Worm (Caenorhabditis elegans): ENCODE data around the gene oig-8.

Gene oig-8

DNA sequence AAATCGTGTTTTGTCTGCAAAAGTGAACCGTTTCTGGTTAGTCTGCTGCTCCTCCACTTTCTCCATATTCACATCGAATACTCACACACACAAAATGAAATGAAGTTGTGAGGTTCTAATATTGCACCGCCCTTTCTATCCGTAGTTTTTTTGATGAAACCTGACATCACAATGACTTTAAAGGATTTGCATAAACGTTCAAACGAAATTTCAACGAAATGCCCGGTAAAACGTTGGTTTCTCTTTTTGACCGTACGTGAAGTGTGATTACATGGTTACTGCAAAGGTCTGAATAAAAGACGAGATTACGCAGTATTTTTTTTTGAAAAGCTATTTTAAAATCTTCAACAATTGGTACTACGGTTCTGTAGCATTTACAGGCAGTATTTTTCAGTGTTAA, 5.4 kb upstream of the oig-8 start, which contains the start of gene T19D12.9:
TSS of gene T19D12.9 (minus strand) at position 101 of the 400 bp plus-strand sequence.
- TF ChIP-seq fos-1 (tag; optimal IDR thresholded peaks at IDR 0.05) (no peak), R02D3.7 (tag; optimal IDR thresholded peaks at IDR 0.05) (no peak), nhr-237 (tag; optimal IDR thresholded peaks at IDR 0.05) (no peak), C34F6.9 (tag; optimal IDR thresholded peaks at IDR 0.05) (no peak), nhr-23 (tag; optimal IDR thresholded peaks at IDR 0.05) (no peak), gmeb-1 (tag; optimal IDR thresholded peaks at IDR 0.05) (no peak), ZK546.5 (tag; optimal IDR thresholded peaks at IDR 0.05) (no peak), lin-13 (GFP tag; optimal IDR thresholded peaks at IDR 0.05) (no peak)

DNA sequence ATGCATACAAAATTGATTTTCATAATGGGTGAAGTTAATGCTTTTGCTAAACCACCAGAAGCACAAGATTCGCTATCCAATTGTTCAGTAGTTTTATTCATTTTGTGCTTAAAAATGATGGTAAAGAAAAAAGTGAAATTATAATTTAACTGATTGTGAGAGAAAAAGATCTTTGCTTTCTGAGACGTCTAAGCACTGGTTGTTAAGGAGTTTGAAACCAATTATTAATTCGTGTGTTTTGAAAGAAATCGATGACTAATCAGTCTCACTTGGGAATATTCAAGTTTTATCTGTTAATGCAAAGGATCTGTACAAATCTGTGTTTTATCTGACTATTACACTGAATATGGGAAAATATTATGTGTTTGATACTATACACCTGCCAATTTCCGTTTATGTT, 2.8 kb upstream of the oig-8 start, which contains the start of gene sra-26:
TSS of gene sra-26 (minus strand) at position 101 of the 400 bp plus-strand sequence.
- TF ChIP-seq Y55F3AM.14 (GFP tag; optimal IDR thresholded peaks at IDR 0.05) (no peak), C34F6.9 (tag; optimal IDR thresholded peaks at IDR 0.05) (no peak), elt-3 (tag; optimal IDR thresholded peaks at IDR 0.05) (no peak), unc-55 (GFP tag; optimal IDR thresholded peaks at IDR 0.05) (no peak), zag-1 (tag; optimal IDR thresholded peaks at IDR 0.05) (no peak)

DNA sequence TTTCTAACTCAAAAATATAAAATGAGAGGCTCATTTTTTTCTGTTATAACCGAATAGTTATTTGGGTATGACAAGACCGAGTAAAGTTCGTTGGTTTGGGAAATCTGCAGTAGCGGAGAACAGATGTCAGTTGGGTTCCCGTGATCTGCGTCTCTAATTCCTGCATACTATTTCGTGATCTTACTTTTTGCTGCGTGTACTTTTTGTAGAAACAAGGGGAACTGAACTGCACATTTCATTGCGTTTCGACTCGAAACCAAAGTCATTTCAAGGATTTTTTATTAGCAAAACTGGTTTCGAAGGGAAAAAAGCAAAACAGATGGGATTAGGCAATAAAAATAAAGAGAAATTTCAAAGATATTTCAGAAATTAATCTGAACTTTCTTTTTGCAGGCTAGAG, 2.0 kb downstream of the oig-8 start:
- TF ChIP-seq ZK546.5 (tag; optimal IDR thresholded peaks at IDR 0.05) (no peak), R02D3.7 (tag; optimal IDR thresholded peaks at IDR 0.05) (no peak), aly-2 (tag; optimal IDR thresholded peaks at IDR 0.05) (no peak), egl-27 (tag; optimal IDR thresholded peaks at IDR 0.05) (no peak), F13H6.1 (tag; optimal IDR thresholded peaks at IDR 0.05) (no peak), nhr-21 (tag; optimal IDR thresholded peaks at IDR 0.05) (no peak), elt-3 (tag; optimal IDR thresholded peaks at IDR 0.05) (no peak), dmd-4 (tag; optimal IDR thresholded peaks at IDR 0.05) (no peak), gmeb-1 (tag; optimal IDR thresholded peaks at IDR 0.05) (no peak), alr-1 (tag; optimal IDR thresholded peaks at IDR 0.05) (no peak), ztf-4 (tag; optimal IDR thresholded peaks at IDR 0.05) (no peak), lin-13 (GFP tag; optimal IDR thresholded peaks at IDR 0.05) (no peak)

DNA sequence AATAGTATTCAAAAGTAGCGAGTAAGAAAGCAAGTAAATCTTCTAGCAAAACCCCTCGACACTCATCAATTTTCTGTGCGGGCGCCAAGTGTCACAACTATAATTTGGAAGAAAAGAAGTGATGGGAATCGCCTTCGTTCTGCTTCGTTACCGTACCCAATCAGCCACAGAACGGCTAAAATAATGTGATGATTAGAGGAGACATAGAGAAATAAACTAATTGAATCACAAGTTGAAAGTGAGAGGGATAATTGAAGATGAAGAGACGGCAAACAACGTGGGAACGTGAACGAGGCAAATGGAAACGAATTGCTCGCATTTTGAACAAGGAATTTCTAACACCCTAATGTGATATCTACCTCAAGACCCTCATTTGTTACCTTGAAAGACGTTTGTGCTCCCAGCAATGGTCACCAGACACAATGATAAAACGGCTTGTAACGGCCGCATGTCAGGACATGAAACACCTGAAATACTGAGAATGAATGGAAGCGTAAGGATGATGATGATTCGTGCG, 6.2 kb downstream of the oig-8 start, which contains the start of gene T19D12.6:
TSS of gene T19D12.6 (minus strand) at position 467 of the 517 bp plus-strand sequence.
- TF ChIP-seq lin-13 (GFP tag; optimal IDR thresholded peaks at IDR 0.05) (no peak), zag-1 (tag; optimal IDR thresholded peaks at IDR 0.05) (no peak), peb-1 (tag; optimal IDR thresholded peaks at IDR 0.05) (no peak), lin-11 (tag; optimal IDR thresholded peaks at IDR 0.05) (no peak), nhr-237 (tag; optimal IDR thresholded peaks at IDR 0.05) (no peak), elt-1 (tag; optimal IDR thresholded peaks at IDR 0.05) (no peak), snpc-4 (tag; optimal IDR thresholded peaks at IDR 0.05) (no peak), F13H6.1 (tag; optimal IDR thresholded peaks at IDR 0.05) (no peak), alr-1 (tag; optimal IDR thresholded peaks at IDR 0.05) (no peak), lin-39 (tag; optimal IDR thresholded peaks at IDR 0.05) (no peak), nhr-11 (tag; optimal IDR thresholded peaks at IDR 0.05) (no peak)

DNA sequence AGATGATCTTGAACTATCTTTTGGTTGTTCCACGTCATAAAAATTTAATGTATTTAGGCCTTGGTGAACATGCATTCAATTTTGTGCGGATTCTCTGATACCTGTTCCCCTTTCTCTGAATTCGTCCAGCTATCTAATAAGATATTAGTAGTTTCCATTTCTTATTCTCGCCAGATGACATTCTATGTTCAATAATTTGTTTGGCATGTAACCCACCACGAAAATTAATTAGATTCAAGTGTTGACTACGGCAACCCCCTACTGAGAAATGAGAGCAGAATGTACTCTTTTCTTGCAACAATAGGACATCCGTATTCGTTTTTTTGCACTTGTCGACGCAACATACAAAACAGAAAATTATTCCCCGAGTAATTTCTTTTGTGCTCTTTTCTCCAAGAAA, 6.7 kb downstream of the oig-8 start:
- no peak for TF ChIP-seq peb-1 (tag; optimal IDR thresholded peaks at IDR 0.05)
- TF ChIP-seq sma-9 (GFP tag; optimal IDR thresholded peaks at IDR 0.05) = no peak
- no peak for TF ChIP-seq sma-9 (tag; optimal IDR thresholded peaks at IDR 0.05)
- TF ChIP-seq ama-1 (optimal IDR thresholded peaks at IDR 0.05) = no peak
- TF ChIP-seq gmeb-1 (tag; optimal IDR thresholded peaks at IDR 0.05) = no peak
- no peak for TF ChIP-seq Y55F3AM.14 (GFP tag; optimal IDR thresholded peaks at IDR 0.05)
- no peak for TF ChIP-seq F13H6.1 (tag; optimal IDR thresholded peaks at IDR 0.05)
- no peak for TF ChIP-seq crh-2 (tag; optimal IDR thresholded peaks at IDR 0.05)
- no peak for TF ChIP-seq nhr-237 (tag; optimal IDR thresholded peaks at IDR 0.05)
- no peak for TF ChIP-seq sem-4 (tag; optimal IDR thresholded peaks at IDR 0.05)
- TF ChIP-seq lsy-2 (tag; optimal IDR thresholded peaks at IDR 0.05) = no peak
- no peak for TF ChIP-seq nhr-23 (tag; optimal IDR thresholded peaks at IDR 0.05)
- no peak for TF ChIP-seq ztf-11 (tag; optimal IDR thresholded peaks at IDR 0.05)
- no peak for TF ChIP-seq nhr-6 (tag; optimal IDR thresholded peaks at IDR 0.05)
- no peak for TF ChIP-seq ceh-16 (tag; optimal IDR thresholded peaks at IDR 0.05)
- no peak for TF ChIP-seq ceh-82 (tag; optimal IDR thresholded peaks at IDR 0.05)
- no peak for TF ChIP-seq nhr-129 (tag; optimal IDR thresholded peaks at IDR 0.05)
- TF ChIP-seq ztf-4 (tag; optimal IDR thresholded peaks at IDR 0.05) = no peak
- TF ChIP-seq ZK546.5 (tag; optimal IDR thresholded peaks at IDR 0.05) = no peak
- TF ChIP-seq mab-5 (tag; optimal IDR thresholded peaks at IDR 0.05) = no peak
